3 fruit fly cellular contexts compared by ENCODE assay signal in the genomic region with DNA sequence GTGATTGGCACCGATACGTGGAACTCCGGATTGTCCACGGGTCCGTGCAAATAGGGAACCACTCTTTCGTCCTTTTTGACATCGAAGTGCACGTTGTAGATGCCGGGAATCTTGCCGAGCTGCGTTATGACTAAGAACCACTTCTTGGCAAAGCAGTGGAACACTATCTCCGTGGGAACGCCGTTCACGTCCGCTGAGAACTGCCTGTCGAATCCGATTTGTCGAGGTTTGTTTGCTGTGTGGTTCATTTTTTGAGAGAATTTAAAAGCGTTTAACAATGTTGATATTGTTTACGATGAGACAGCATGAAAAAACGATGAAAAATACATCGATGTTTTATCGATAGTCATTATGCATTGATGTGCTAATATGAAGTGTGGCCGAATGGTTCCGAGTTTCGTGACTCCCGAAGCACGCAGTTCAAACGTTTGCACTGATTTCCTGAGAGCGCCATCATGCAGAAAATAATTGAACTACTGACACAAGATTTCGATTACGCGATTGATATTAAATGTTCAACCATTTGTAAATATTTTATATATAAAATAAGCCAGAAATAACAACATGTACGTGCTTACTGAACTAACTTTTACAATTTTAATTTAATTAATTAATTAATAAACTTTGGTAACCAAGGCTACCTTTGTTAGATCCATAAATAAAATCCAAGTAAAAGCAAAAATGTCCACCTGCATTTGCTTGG.
TF ChIP-seq lines count a peak whose summit lies in the region.

Gene CG11885 (minus strand): TSS at position 332 of the 703 bp plus-strand sequence.
Gene CG13692 (plus strand): TSS at position 653 of the 703 bp plus-strand sequence.

TF ChIP-seq in whole organism, adult, 20 proteins besides CTCF, POLR2A, EP300 and RAD21 (continued from another document):
- TF ChIP-seq kay (GFP tag; lab: Kevin White, UChicago; ENCODE audit: borderline replicate concordance) = no peak
- TF ChIP-seq CG33017 (tag; optimal IDR thresholded peaks at IDR 0.05; lab: Kevin White, UChicago) = no peak
- peak; percentile 81 for TF ChIP-seq Mnt (GFP tag; optimal IDR thresholded peaks at IDR 0.05; lab: Kevin White, UChicago)
- TF ChIP-seq CG11617 (GFP tag; optimal IDR thresholded peaks at IDR 0.05; lab: Kevin White, UChicago) = no peak

TF ChIP-seq in whole organism, embryonic, 481 proteins besides CTCF, POLR2A, EP300 and RAD21 (continued from another document and continues in another):
- TF ChIP-seq Lhr (GFP tag; optimal IDR thresholded peaks at IDR 0.05; lab: Kevin White, UChicago) (peak; percentile 70), ken (GFP tag; IDR thresholded peaks at IDR 0.05; lab: Robert Waterston, UW) (peak; percentile 51; the same call in 2 of the 3 replicates), Hr51 (GFP tag; optimal IDR thresholded peaks at IDR 0.05; lab: Kevin White, UChicago) (peak in 1 of 2 experiments; percentile 22), H15 (GFP tag; IDR thresholded peaks at IDR 0.05; lab: Robert Waterston, UW) (no peak), vnd (GFP tag; IDR thresholded peaks at IDR 0.05; lab: Robert Waterston, UW; ENCODE audit: partially characterized antibody) (peak; percentile 93), CG17359 (tag; optimal IDR thresholded peaks at IDR 0.05; lab: Kevin White, UChicago) (peak; percentile 16), psq (GFP tag; optimal IDR thresholded peaks at IDR 0.05; lab: Kevin White, UChicago) (no peak), Meics (GFP tag; optimal IDR thresholded peaks at IDR 0.05; lab: Kevin White, UChicago) (peak; percentile 40), shn (GFP tag; optimal IDR thresholded peaks at IDR 0.05; lab: Kevin White, UChicago) (no peak), CG7556 (GFP tag; optimal IDR thresholded peaks at IDR 0.05; lab: Kevin White, UChicago) (no peak), TFAM (GFP tag; optimal IDR thresholded peaks at IDR 0.05; lab: Kevin White, UChicago) (no peak), CG11247 (GFP tag; IDR thresholded peaks at IDR 0.05; lab: Robert Waterston, UW) (no peak), CG6683 (GFP tag; optimal IDR thresholded peaks at IDR 0.05; lab: Kevin White, UChicago) (peak; percentile 11), unc-4 (GFP tag; IDR thresholded peaks at IDR 0.05; lab: Robert Waterston, UW; ENCODE audit: partially characterized antibody) (peak; percentile 99), CG5180 (GFP tag; optimal IDR thresholded peaks at IDR 0.05; lab: Kevin White, UChicago) (no peak), CG12659 (GFP tag; optimal IDR thresholded peaks at IDR 0.05; lab: Kevin White, UChicago) (peak; percentile 88), CG1024 (GFP tag; IDR thresholded peaks at IDR 0.05; lab: Robert Waterston, UW) (no peak), grau (tag; optimal IDR thresholded peaks at IDR 0.05; lab: Kevin White, UChicago) (peak; percentile 57), CG3163 (GFP tag; optimal IDR thresholded peaks at IDR 0.05; lab: Kevin White, UChicago) (peak; percentile 18), Poxn (GFP tag; IDR thresholded peaks at IDR 0.05; lab: Robert Waterston, UW) (no peak), Kr (GFP tag; optimal IDR thresholded peaks at IDR 0.05; lab: Kevin White, UChicago) (no peak), B-H1 (GFP tag; IDR thresholded peaks at IDR 0.05; lab: Robert Waterston, UW) (no peak), C15 (GFP tag; IDR thresholded peaks at IDR 0.05; lab: Robert Waterston, UW) (no peak), sna (GFP tag; IDR thresholded peaks at IDR 0.05; lab: Robert Waterston, UW; ENCODE audit: partially characterized antibody) (peak; percentile 99), h (optimal IDR thresholded peaks at IDR 0.05; lab: Kevin White, UChicago) (no peak), CG11695 (GFP tag; IDR thresholded peaks at IDR 0.05; lab: Robert Waterston, UW) (no peak), Bteb2 (GFP tag; optimal IDR thresholded peaks at IDR 0.05; lab: Kevin White, UChicago) (peak; percentile 10), CG4820 (GFP tag; optimal IDR thresholded peaks at IDR 0.05; lab: Kevin White, UChicago) (no peak), PHDP (tag; optimal IDR thresholded peaks at IDR 0.05; lab: Kevin White, UChicago) (peak; percentile 58), HHEX (GFP tag; optimal IDR thresholded peaks at IDR 0.05; lab: Kevin White, UChicago) (no peak), CG3065 (GFP tag; optimal IDR thresholded peaks at IDR 0.05; lab: Kevin White, UChicago) (no peak), CG11456 (GFP tag; IDR thresholded peaks at IDR 0.05; lab: Robert Waterston, UW) (peak; percentile 36; the same call in 2 of the 3 replicates), Atf-2 (GFP tag; optimal IDR thresholded peaks at IDR 0.05; lab: Kevin White, UChicago) (no peak), CG3281 (GFP tag; optimal IDR thresholded peaks at IDR 0.05; lab: Kevin White, UChicago) (no peak), Sin3A (optimal IDR thresholded peaks at IDR 0.05; lab: Kevin White, UChicago) (peak; percentile 38), CG3726 (GFP tag; IDR thresholded peaks at IDR 0.05; lab: Robert Waterston, UW) (no peak), Neu2 (GFP tag; optimal IDR thresholded peaks at IDR 0.05; lab: Kevin White, UChicago; ENCODE audit: borderline replicate concordance) (no peak), gsb (GFP tag; IDR thresholded peaks at IDR 0.05; lab: Robert Waterston, UW) (no peak), CG11398 (GFP tag; optimal IDR thresholded peaks at IDR 0.05; lab: Kevin White, UChicago) (peak; percentile 6), CG17829 (tag; optimal IDR thresholded peaks at IDR 0.05; lab: Kevin White, UChicago) (peak; percentile 71), Fer3 (tag; optimal IDR thresholded peaks at IDR 0.05; lab: Kevin White, UChicago) (peak; percentile 34), kay (GFP tag; optimal IDR thresholded peaks at IDR 0.05; lab: Kevin White, UChicago) (peak; percentile 35), dan (GFP tag; IDR thresholded peaks at IDR 0.05; lab: Robert Waterston, UW) (no peak), CG4730 (GFP tag; IDR thresholded peaks at IDR 0.05; lab: Robert Waterston, UW) (no peak), CG11723 (GFP tag; optimal IDR thresholded peaks at IDR 0.05; lab: Kevin White, UChicago) (no peak), dpn (GFP tag; optimal IDR thresholded peaks at IDR 0.05; lab: Kevin White, UChicago) (peak; percentile 37 to 39), zen (tag; optimal IDR thresholded peaks at IDR 0.05; lab: Kevin White, UChicago) (peak; percentile 74), her (GFP tag; optimal IDR thresholded peaks at IDR 0.05; lab: Kevin White, UChicago) (no peak), CoRest (tag; optimal IDR thresholded peaks at IDR 0.05; lab: Kevin White, UChicago) (peak; percentile 53), CG14965 (GFP tag; optimal IDR thresholded peaks at IDR 0.05; lab: Kevin White, UChicago; ENCODE audit: borderline replicate concordance) (no peak), CG7745 (tag; optimal IDR thresholded peaks at IDR 0.05; lab: Kevin White, UChicago) (no peak), zf30C (GFP tag; optimal IDR thresholded peaks at IDR 0.05; lab: Kevin White, UChicago) (peak; percentile 18), sqz (GFP tag; optimal IDR thresholded peaks at IDR 0.05; lab: Kevin White, UChicago) (peak; percentile 81), eve (GFP tag; optimal IDR thresholded peaks at IDR 0.05; lab: Kevin White, UChicago) (no peak), Rx (GFP tag; IDR thresholded peaks at IDR 0.05; lab: Robert Waterston, UW) (no peak), aop (GFP tag; IDR thresholded peaks at IDR 0.05; lab: Robert Waterston, UW) (no peak), ind (GFP tag; optimal IDR thresholded peaks at IDR 0.05; lab: Kevin White, UChicago) (no peak), CG32772 (GFP tag; IDR thresholded peaks at IDR 0.05; lab: Robert Waterston, UW) (no peak), ro (GFP tag; IDR thresholded peaks at IDR 0.05; lab: Robert Waterston, UW) (no peak), Jarid2 (GFP tag; optimal IDR thresholded peaks at IDR 0.05; lab: Kevin White, UChicago) (no peak)

TF ChIP-seq in whole organism, prepupa, 60 proteins besides CTCF, POLR2A, EP300 and RAD21 (continued from another document):
- TF ChIP-seq Ets96B (tag; optimal IDR thresholded peaks at IDR 0.05; lab: Kevin White, UChicago) (no peak), dsx (GFP tag; optimal IDR thresholded peaks at IDR 0.05; lab: Kevin White, UChicago; ENCODE audit: poor library complexity, severe bottlenecking) (peak; percentile 89), Eip78C (GFP tag; lab: Kevin White, UChicago) (peak; percentile 58), esn (GFP tag; optimal IDR thresholded peaks at IDR 0.05; lab: Kevin White, UChicago) (peak; percentile 44)
TF ChIP-seq in whole organism, prepupa: peak in this region for 16.
